Worm (Caenorhabditis elegans) whole organism, midembryonic: ENCODE measurements around the gene C36C5.14.

Experiments
- flt-1 ChIP-seq: fragments of 200-800 bp; sonication (Bioruptor generic); IDR thresholded peaks from 2 replicates; pipeline ENCODE4 v1.3.6; 2022; ENCODE audit warnings: missing genetic modification characterization, missing compliant biosample characterization
- klf-2 ChIP-seq: fragments of 200-800 bp; sonication (Bioruptor generic); conservative IDR thresholded peaks from 2 replicates; pipeline ENCODE4 v1.3.6; 2022; ENCODE audit warnings: missing genetic modification reagents, missing genetic modification characterization, missing compliant biosample characterization
- med-1 ChIP-seq: sonication (generic microtip); optimal IDR thresholded peaks from 2 replicates; lab custom pipeline; 2017; ENCODE audit warnings: missing genetic modification characterization, mild to moderate bottlenecking, missing compliant biosample characterization, antibody characterized with exemption, missing genetic modification reagents; ENCODE audit not compliant: insufficient read depth
- ref-1 ChIP-seq: fragments of 200-800 bp; sonication (Bioruptor generic); conservative IDR thresholded peaks from 2 replicates; pipeline ENCODE4 v1.3.6; 2022; ENCODE audit warnings: missing genetic modification reagents, missing genetic modification characterization, missing compliant biosample characterization
- tab-1 ChIP-seq: fragments of 200-800 bp; sonication (Bioruptor generic); IDR thresholded peaks from 2 replicates; pipeline ENCODE4 v1.3.6; 2022; ENCODE audit warnings: missing genetic modification characterization, missing compliant biosample characterization
- ztf-23 ChIP-seq: fragments of 200-800 bp; sonication (Bioruptor generic); IDR thresholded peaks from 2 replicates; pipeline ENCODE4 v1.3.6; 2022; ENCODE audit warnings: missing genetic modification reagents, missing genetic modification characterization, missing compliant biosample characterization
- ztf-29 ChIP-seq: fragments of 200-800 bp; sonication (Bioruptor generic); IDR thresholded peaks from 2 replicates; pipeline ENCODE4 v1.3.6; 2022; ENCODE audit warnings: missing genetic modification reagents, missing genetic modification characterization, missing compliant biosample characterization

ce11 chrV:3158379-3158778 is 7.0 kb downstream of the C36C5.14 start:
- TF ChIP-seq ztf-29 (GFP tag; lab: Robert Waterston, UW), result no peak
- no peak for TF ChIP-seq med-1 (GFP tag; lab: Kevin White, UChicago)
- TF ChIP-seq flt-1, result no peak
- TF ChIP-seq ztf-23 (GFP tag; lab: Robert Waterston, UW), result no peak
- no peak for TF ChIP-seq ref-1 (GFP tag; lab: Robert Waterston, UW)
- no peak for TF ChIP-seq tab-1
- no peak for TF ChIP-seq klf-2 (GFP tag; lab: Robert Waterston, UW)
